Worm (Caenorhabditis elegans): Measurements from ENCODE around the gene srbc-22.
"Not testable (repeated sequence)": the region's sequence is repeated elsewhere in the genome, so short reads cannot be mapped to it uniquely, and the experiment has no call there.

srbc-22 gene

ce11 chrV:2144408-2144807 is 12.5 kb upstream of the srbc-22 start, which contains the start of gene F22F7.12:
F22F7.12 (minus strand) TSS chrV:2144508.
- TF ChIP-seq unc-62 (GFP tag; optimal IDR thresholded peaks at IDR 0.05), result not testable (repeated sequence)

ce11 chrV:2146044-2146443 is 10.9 kb upstream of the srbc-22 start, which contains the start of gene str-52:
str-52 (minus strand) TSS chrV:2146144.
- no peak for TF ChIP-seq unc-62 (GFP tag; optimal IDR thresholded peaks at IDR 0.05)

ce11 chrV:2146795-2147194 is 10.1 kb upstream of the srbc-22 start, which contains the start of gene srbc-20:
srbc-20 (plus strand) TSS chrV:2147095.
- no peak for TF ChIP-seq unc-62 (GFP tag; optimal IDR thresholded peaks at IDR 0.05)

- TF ChIP-seq unc-62 (GFP tag; optimal IDR thresholded peaks at IDR 0.05), result no peak
These were observed 7.5 kb upstream of the srbc-22 start, which contains the start of gene C45H4.21 for ce11 chrV:2149432-2149831. C45H4.21 (minus strand) TSS chrV:2149532.

- no peak for TF ChIP-seq unc-62 (GFP tag; optimal IDR thresholded peaks at IDR 0.05)
These were observed 6.1 kb upstream of the srbc-22 start, which contains the start of gene C45H4.13 for ce11 chrV:2150876-2151275. C45H4.13 (minus strand) TSS chrV:2150976.

- no peak for TF ChIP-seq unc-62 (GFP tag; optimal IDR thresholded peaks at IDR 0.05)
These were observed 5.5 kb upstream of the srbc-22 start, which contains the start of gene srbc-24 for ce11 chrV:2151458-2151857. srbc-24 (plus strand) TSS chrV:2151758.

ce11 chrV:2153274-2153673 is 3.7 kb upstream of the srbc-22 start, which contains the start of gene srbc-23:
srbc-23 (plus strand) TSS chrV:2153574.
- TF ChIP-seq unc-62 (GFP tag; optimal IDR thresholded peaks at IDR 0.05), result no peak

- TF ChIP-seq unc-62 (GFP tag; optimal IDR thresholded peaks at IDR 0.05), result no peak
These were observed 1.7 kb upstream of the srbc-22 start, which contains the start of gene srbc-21 for ce11 chrV:2155232-2155631. srbc-21 (plus strand) TSS chrV:2155532.

- no peak for TF ChIP-seq unc-62 (GFP tag; optimal IDR thresholded peaks at IDR 0.05)
These were observed 2.4 kb downstream of the srbc-22 start, which contains the start of gene C45H4.14 for ce11 chrV:2159331-2159730. C45H4.14 (minus strand) TSS chrV:2159431.

ce11 chrV:2163735-2164134 is 6.8 kb downstream of the srbc-22 start, which contains the start of gene str-255:
str-255 (minus strand) TSS chrV:2163835.
- no peak for TF ChIP-seq unc-62 (GFP tag; optimal IDR thresholded peaks at IDR 0.05)

ce11 chrV:2166679-2167078 is 9.7 kb downstream of the srbc-22 start, which contains the start of gene srbc-19:
srbc-19 (minus strand) TSS chrV:2166779.
- TF ChIP-seq unc-62 (GFP tag; optimal IDR thresholded peaks at IDR 0.05), result no peak

- no peak for TF ChIP-seq unc-62 (GFP tag; optimal IDR thresholded peaks at IDR 0.05)
These were observed 17.5 kb downstream of the srbc-22 start for ce11 chrV:2174465-2174864.

ce11 chrV:2175242-2175641 is 18.3 kb downstream of the srbc-22 start, which contains the start of gene C45H4.18:
C45H4.18 (plus strand) TSS chrV:2175542.
- no peak for TF ChIP-seq unc-62 (GFP tag; optimal IDR thresholded peaks at IDR 0.05)

ce11 chrV:2177307-2177764 is 20.4 kb downstream of the srbc-22 start, which contains the start of gene srbc-17:
srbc-17 (plus strand) TSS chrV:2177714.
- TF ChIP-seq unc-62 (GFP tag; optimal IDR thresholded peaks at IDR 0.05), result no peak

- no peak for TF ChIP-seq unc-62 (GFP tag; optimal IDR thresholded peaks at IDR 0.05)
These were observed 22.3 kb downstream of the srbc-22 start, which contains the start of gene cyp-33C1 for ce11 chrV:2179214-2179613. cyp-33C1 (plus strand) TSS chrV:2179514.

ce11 chrV:2181738-2182137 is 24.8 kb downstream of the srbc-22 start, which contains the start of gene srbc-16:
srbc-16 (plus strand) TSS chrV:2182038.
- TF ChIP-seq unc-62 (GFP tag; optimal IDR thresholded peaks at IDR 0.05), result no peak

- TF ChIP-seq unc-62 (GFP tag; optimal IDR thresholded peaks at IDR 0.05), result no peak
These were observed 26.2 kb downstream of the srbc-22 start, which contains the start of gene cyp-33C2 for ce11 chrV:2183162-2183561. cyp-33C2 (plus strand) TSS chrV:2183488.
